Worm (Caenorhabditis elegans): Measurements from ENCODE around the gene unc-3.

DNA sequence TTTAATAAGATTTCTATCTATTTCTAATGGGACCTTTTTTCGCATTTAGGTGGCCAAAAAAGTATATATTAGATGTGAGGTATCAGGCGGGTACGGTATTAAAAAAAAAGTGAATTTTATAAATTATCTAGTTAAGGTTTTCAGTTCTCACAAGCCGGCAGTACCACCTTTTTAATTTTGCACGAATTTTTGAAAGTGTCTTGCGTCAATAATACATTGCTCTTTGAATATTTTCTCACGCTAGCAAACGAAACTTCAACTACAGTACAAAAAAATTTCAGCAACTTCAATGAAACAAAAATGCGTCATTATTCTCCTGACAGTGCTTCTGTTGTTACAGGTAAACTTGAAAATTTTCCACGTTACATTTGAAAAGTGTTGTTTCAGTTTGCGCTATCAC, 33.6 kb downstream of the unc-3 start, which contains the start of gene F42D1.4:
- TF ChIP-seq ref-1 (GFP tag; conservative IDR thresholded peaks at IDR 0.05) (no peak), T22C8.4 (GFP tag; IDR thresholded peaks at IDR 0.05) (no peak), ztf-23 (GFP tag; IDR thresholded peaks at IDR 0.05) (no peak), flt-1 (GFP tag; IDR thresholded peaks at IDR 0.05) (no peak), cog-1 (tag; optimal IDR thresholded peaks at IDR 0.05) (no peak), tab-1 (GFP tag; IDR thresholded peaks at IDR 0.05) (no peak), klf-2 (GFP tag; conservative IDR thresholded peaks at IDR 0.05) (no peak)

Measured in whole organism, midembryonic.